Worm (Caenorhabditis elegans): ENCODE measurements around the gene dsh-2.

DNA sequence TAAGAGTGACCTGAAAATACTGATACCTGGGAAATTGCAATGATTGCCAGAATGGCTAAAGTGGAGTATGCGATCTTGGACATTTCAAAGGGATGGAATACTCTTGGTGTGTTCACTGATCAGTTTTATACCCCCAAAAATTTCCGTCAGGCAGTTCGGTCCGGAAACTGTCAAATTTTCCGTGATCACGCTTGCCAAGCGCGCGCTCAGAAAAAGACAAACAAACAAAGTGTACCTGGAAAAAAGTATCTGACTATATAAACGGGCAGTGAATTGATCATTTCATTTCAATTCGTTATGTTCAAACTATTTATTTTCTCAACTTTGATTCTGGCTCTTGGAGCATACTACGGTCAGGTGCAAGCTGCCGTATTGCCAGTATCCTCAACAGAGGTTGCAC is 20.7 kb upstream of the dsh-2 start, which contains the start of the genes idpb-3 and idpb-1:
- no peak for TF ChIP-seq ama-1 (optimal IDR thresholded peaks at IDR 0.05)
- no peak for TF ChIP-seq ama-1 (GFP tag; optimal IDR thresholded peaks at IDR 0.05)
- TF ChIP-seq aptf-2 (GFP tag; conservative IDR thresholded peaks at IDR 0.05) = no peak
- no peak for TF ChIP-seq snpc-1.1 (tag; optimal IDR thresholded peaks at IDR 0.05; ENCODE audit: insufficient read depth)
- no peak for TF ChIP-seq Y53G8AR.9 (GFP tag; conservative IDR thresholded peaks at IDR 0.05)
- TF ChIP-seq ztf-22 (GFP tag; optimal IDR thresholded peaks at IDR 0.05) = no peak
